Fruit fly (Drosophila melanogaster): ENCODE measurements around the gene mkg-p.

Gene mkg-p

dm6 chr3L:8358138-8358537 is 46.9 kb downstream of the mkg-p start:
- TF ChIP-seq salm (tag; optimal IDR thresholded peaks at IDR 0.05) (no peak), CG10462 (GFP tag; optimal IDR thresholded peaks at IDR 0.05) (no peak), trem (tag; optimal IDR thresholded peaks at IDR 0.05) (no peak), nom (GFP tag; optimal IDR thresholded peaks at IDR 0.05) (peak; percentile 54), chm (GFP tag; IDR thresholded peaks at IDR 0.05) (no peak), D (optimal IDR thresholded peaks at IDR 0.05) (no peak), D (GFP tag; optimal IDR thresholded peaks at IDR 0.05) (no peak), HLH54F (GFP tag; optimal IDR thresholded peaks at IDR 0.05) (no peak), vvl (GFP tag; IDR thresholded peaks at IDR 0.05) (0 out of 2 replicates have a peak, but pooled peaks have one; percentile 16), Atf-2 (GFP tag; optimal IDR thresholded peaks at IDR 0.05) (no peak), BtbVII (GFP tag; optimal IDR thresholded peaks at IDR 0.05) (no peak), Med (GFP tag) (peak; percentile 78), CG11247 (GFP tag; IDR thresholded peaks at IDR 0.05) (no peak), CG3407 (GFP tag; optimal IDR thresholded peaks at IDR 0.05) (no peak), CTCF (GFP tag; optimal IDR thresholded peaks at IDR 0.05) (no peak), nau (GFP tag; optimal IDR thresholded peaks at IDR 0.05) (no peak), z (GFP tag; IDR thresholded peaks at IDR 0.05) (no peak), hth (optimal IDR thresholded peaks at IDR 0.05) (no peak), prd (optimal IDR thresholded peaks at IDR 0.05) (no peak), prd (GFP tag; IDR thresholded peaks at IDR 0.05) (no peak), Hand (GFP tag; optimal IDR thresholded peaks at IDR 0.05) (no peak), dm (GFP tag; optimal IDR thresholded peaks at IDR 0.05) (no peak), CG2120 (GFP tag; optimal IDR thresholded peaks at IDR 0.05) (peak; percentile 12), sens (GFP tag) (no peak), Abd-B (GFP tag; optimal IDR thresholded peaks at IDR 0.05) (no peak), HLH3B (GFP tag; IDR thresholded peaks at IDR 0.05) (no peak), sd (tag; optimal IDR thresholded peaks at IDR 0.05) (no peak)

- TF ChIP-seq mam (GFP tag; optimal IDR thresholded peaks at IDR 0.05) (no peak), CG8924 (tag; optimal IDR thresholded peaks at IDR 0.05) (no peak), CG1602 (GFP tag; optimal IDR thresholded peaks at IDR 0.05) (no peak), bsh (GFP tag; optimal IDR thresholded peaks at IDR 0.05) (no peak), run (tag; optimal IDR thresholded peaks at IDR 0.05) (no peak), az2 (GFP tag; optimal IDR thresholded peaks at IDR 0.05) (no peak), D19A (tag; optimal IDR thresholded peaks at IDR 0.05) (no peak), Nf-YB (GFP tag; optimal IDR thresholded peaks at IDR 0.05) (no peak), CG15073 (GFP tag; optimal IDR thresholded peaks at IDR 0.05) (no peak), Tbp (GFP tag; optimal IDR thresholded peaks at IDR 0.05) (no peak), Gsc (GFP tag; IDR thresholded peaks at IDR 0.05) (no peak), CG2116 (GFP tag; optimal IDR thresholded peaks at IDR 0.05) (no peak), CG4404 (GFP tag; IDR thresholded peaks at IDR 0.05) (no peak), wek (GFP tag; optimal IDR thresholded peaks at IDR 0.05) (no peak), Bdp1 (GFP tag; optimal IDR thresholded peaks at IDR 0.05) (no peak), bbx (GFP tag; IDR thresholded peaks at IDR 0.05; ENCODE audit: partially characterized antibody) (no peak), pb (GFP tag; optimal IDR thresholded peaks at IDR 0.05) (no peak), CG11723 (GFP tag; optimal IDR thresholded peaks at IDR 0.05) (no peak)
These were observed 48.9 kb downstream of the mkg-p start, which contains the start of gene Culd for dm6 chr3L:8356196-8356595. Gene Culd, minus strand, starts transcription at chr3L:8356296.

Data from whole organism, embryonic.